Worm (Caenorhabditis elegans) whole organism, late embryonic: ENCODE measurements around the gene mltn-5.

Experiments
- C08G9.2 ChIP-seq: sonication (generic microtip); optimal IDR thresholded peaks from 2 replicates; lab custom pipeline; 2016; ENCODE audit warnings: mild to moderate bottlenecking, missing genetic modification characterization, moderate library complexity, missing compliant biosample characterization
- F13H6.1 ChIP-seq: sonication (generic microtip); optimal IDR thresholded peaks from 2 replicates; lab custom pipeline; 2016; ENCODE audit warnings: missing genetic modification characterization, missing compliant biosample characterization
- K09A11.1 ChIP-seq: sonication (generic microtip); optimal IDR thresholded peaks from 2 replicates; lab custom pipeline; 2017; ENCODE audit warnings: antibody characterized with exemption, mild to moderate bottlenecking, missing genetic modification characterization, missing compliant biosample characterization; ENCODE audit not compliant: insufficient read depth
- Y22D7AL.16 ChIP-seq: sonication (generic microtip); optimal IDR thresholded peaks from 2 replicates; lab custom pipeline; 2016; ENCODE audit warnings: missing genetic modification characterization, missing compliant biosample characterization
- ahr-1 ChIP-seq: sonication (generic microtip); optimal IDR thresholded peaks from 2 replicates; lab custom pipeline; 2016; ENCODE audit warnings: missing genetic modification characterization, missing compliant biosample characterization
- ama-1 ChIP-seq: fragments of 150-350 bp; optimal IDR thresholded peaks from 2 replicates; lab custom pipeline; 2014
- ceh-18 ChIP-seq: sonication (generic microtip); optimal IDR thresholded peaks from 2 replicates; lab custom pipeline; 2016; ENCODE audit warnings: missing genetic modification characterization, missing compliant biosample characterization
- ceh-2 ChIP-seq: sonication (generic microtip); optimal IDR thresholded peaks from 2 replicates; lab custom pipeline; 2016; ENCODE audit warnings: missing genotype, missing genetic modification characterization, missing compliant biosample characterization
- ceh-22 ChIP-seq: sonication (generic microtip); optimal IDR thresholded peaks from 2 replicates; lab custom pipeline; 2017; ENCODE audit warnings: missing biosample characterization, missing genetic modification characterization
- ceh-24 ChIP-seq: sonication (generic microtip); optimal IDR thresholded peaks from 2 replicates; lab custom pipeline; 2016; ENCODE audit warnings: mild to moderate bottlenecking, missing genetic modification characterization, missing compliant biosample characterization
- ceh-30 ChIP-seq: fragments of 150-350 bp; optimal IDR thresholded peaks from 2 replicates; lab custom pipeline; 2014; ENCODE audit warnings: missing biosample characterization, missing genetic modification characterization
- ceh-31 ChIP-seq: sonication (generic microtip); optimal IDR thresholded peaks from 2 replicates; lab custom pipeline; 2016; ENCODE audit warnings: missing genetic modification characterization, missing compliant biosample characterization
- ceh-34 ChIP-seq: sonication (generic microtip); optimal IDR thresholded peaks from 2 replicates; lab custom pipeline; 2016; ENCODE audit warnings: mild to moderate bottlenecking, missing genetic modification characterization, missing compliant biosample characterization
- ceh-48 ChIP-seq: sonication (generic microtip); optimal IDR thresholded peaks from 2 replicates; lab custom pipeline; 2016; ENCODE audit warnings: missing genetic modification characterization, inconsistent platforms, missing compliant biosample characterization
- dve-1 ChIP-seq: sonication (generic microtip); optimal IDR thresholded peaks from 2 replicates; lab custom pipeline; 2017; ENCODE audit warnings: antibody characterized with exemption, mild to moderate bottlenecking, missing genetic modification characterization, missing compliant biosample characterization
- elt-4 ChIP-seq: sonication (generic microtip); optimal IDR thresholded peaks from 2 replicates; lab custom pipeline; 2016; ENCODE audit warnings: missing genetic modification characterization, missing compliant biosample characterization
- ets-4 ChIP-seq: sonication (generic microtip); optimal IDR thresholded peaks from 2 replicates; lab custom pipeline; 2016; ENCODE audit warnings: missing genetic modification characterization, missing compliant biosample characterization
- eyg-1 ChIP-seq: sonication (generic microtip); optimal IDR thresholded peaks from 2 replicates; lab custom pipeline; 2016; ENCODE audit warnings: missing genotype, missing genetic modification characterization, missing compliant biosample characterization
- fkh-10 ChIP-seq: fragments of 150-350 bp; optimal IDR thresholded peaks from 2 replicates; lab custom pipeline; 2014; ENCODE audit warnings: missing biosample characterization, missing genetic modification reagents, missing genetic modification characterization
- gmeb-2 ChIP-seq: sonication (generic microtip); optimal IDR thresholded peaks from 2 replicates; lab custom pipeline; 2016; ENCODE audit warnings: missing genetic modification characterization, inconsistent platforms, missing compliant biosample characterization
- hlh-13 ChIP-seq: fragments of 200-800 bp; sonication (Bioruptor generic); optimal IDR thresholded peaks from 2 replicates; lab custom pipeline; 2018; ENCODE audit warnings: mild to moderate bottlenecking, missing genetic modification characterization, missing compliant biosample characterization
- hlh-6 ChIP-seq: sonication (generic microtip); optimal IDR thresholded peaks from 2 replicates; lab custom pipeline; 2016; ENCODE audit warnings: missing genotype, missing genetic modification characterization, missing compliant biosample characterization
- nfya-1 ChIP-seq: sonication (generic microtip); optimal IDR thresholded peaks from 2 replicates; lab custom pipeline; 2017; ENCODE audit warnings: missing genetic modification characterization, mild to moderate bottlenecking, missing compliant biosample characterization, antibody characterized with exemption, moderate library complexity
- nhr-11 ChIP-seq: fragments of 150-350 bp; optimal IDR thresholded peaks from 2 replicates; lab custom pipeline; 2014; ENCODE audit warnings: missing biosample characterization, missing genetic modification characterization
- nhr-232 ChIP-seq: sonication (generic microtip); optimal IDR thresholded peaks from 2 replicates; lab custom pipeline; 2016; ENCODE audit warnings: missing genetic modification characterization, missing compliant biosample characterization
- pag-3 ChIP-seq: sonication (generic microtip); optimal IDR thresholded peaks from 2 replicates; lab custom pipeline; 2016; ENCODE audit warnings: missing compliant biosample characterization, missing genetic modification characterization, borderline replicate concordance
- pat-9 ChIP-seq: fragments of 200-800 bp; sonication (Bioruptor generic); optimal IDR thresholded peaks from 2 replicates; lab custom pipeline; 2018; ENCODE audit warnings: mild to moderate bottlenecking, missing genetic modification characterization, moderate library complexity, missing compliant biosample characterization
- pha-2 ChIP-seq: sonication (generic microtip); optimal IDR thresholded peaks from 2 replicates; lab custom pipeline; 2017; ENCODE audit warnings: mild to moderate bottlenecking, missing genetic modification characterization, missing compliant biosample characterization
- pha-4 ChIP-seq: fragments of 150-350 bp; optimal IDR thresholded peaks from 2 replicates; lab custom pipeline; 2018; ENCODE audit warnings: missing biosample characterization, missing genetic modification reagents, missing genetic modification characterization
- pqm-1 ChIP-seq: sonication (generic microtip); optimal IDR thresholded peaks from 2 replicates; lab custom pipeline; 2016; ENCODE audit warnings: missing genetic modification characterization, missing compliant biosample characterization
- ref-2 ChIP-seq: sonication (generic microtip); optimal IDR thresholded peaks from 2 replicates; lab custom pipeline; 2016; ENCODE audit warnings: missing genetic modification characterization, missing compliant biosample characterization
- rnt-1 ChIP-seq: sonication (generic microtip); optimal IDR thresholded peaks from 2 replicates; lab custom pipeline; 2016; ENCODE audit warnings: missing genetic modification characterization, missing compliant biosample characterization
- sox-4 ChIP-seq: sonication (generic microtip); optimal IDR thresholded peaks from 2 replicates; lab custom pipeline; 2017; ENCODE audit warnings: mild to moderate bottlenecking, missing genetic modification characterization, inconsistent platforms, missing compliant biosample characterization
- tbx-2 ChIP-seq: sonication (generic microtip); optimal IDR thresholded peaks from 2 replicates; lab custom pipeline; 2016; ENCODE audit warnings: missing genetic modification characterization, missing compliant biosample characterization
- tbx-7 ChIP-seq: sonication (generic microtip); optimal IDR thresholded peaks from 2 replicates; lab custom pipeline; 2016; ENCODE audit warnings: missing genotype, missing genetic modification characterization, missing compliant biosample characterization
- unc-3 ChIP-seq, 2 experiments: fragments of 200-800 bp in 1 of 2; sonication (Bioruptor generic) in 1 of 2; sonication (generic microtip) in 1 of 2; conservative IDR thresholded peaks in 1 of 2; optimal IDR thresholded peaks in 1 of 2; 2 replicates each; pipeline versions ENCODE4 v1.3.6 to Lab custom; 2016 to 2022; ENCODE audit warnings: missing compliant biosample characterization in 2 of 2, missing genetic modification characterization in 2 of 2, missing genetic modification reagents in 1 of 2
- unc-42 ChIP-seq: sonication (generic microtip); optimal IDR thresholded peaks from 2 replicates; lab custom pipeline; 2016; ENCODE audit warnings: missing genotype, missing genetic modification characterization, missing compliant biosample characterization
- unc-86 ChIP-seq: sonication (generic microtip); optimal IDR thresholded peaks from 2 replicates; lab custom pipeline; 2016; ENCODE audit warnings: missing genetic modification characterization, missing compliant biosample characterization
- zip-5 ChIP-seq: sonication (generic microtip); optimal IDR thresholded peaks from 2 replicates; lab custom pipeline; 2016; ENCODE audit warnings: missing genetic modification characterization, missing compliant biosample characterization
- ztf-16 ChIP-seq: sonication (generic microtip); optimal IDR thresholded peaks from 2 replicates; lab custom pipeline; 2017; ENCODE audit warnings: missing genetic modification characterization, missing compliant biosample characterization

Gene mltn-5

ce11 chrII:13896279-13896774, 28.7 kb upstream of the mltn-5 start:
- TF ChIP-seq Y22D7AL.16 (tag; lab: Kevin White, UChicago): no peak
- no peak for TF ChIP-seq hlh-13 (GFP tag; lab: Kevin White, UChicago)
- TF ChIP-seq ets-4: no peak
- TF ChIP-seq elt-4 (tag; lab: Kevin White, UChicago): peak; percentile 84
- TF ChIP-seq pha-4 (tag; lab: Kevin White, UChicago): no peak
- no peak for TF ChIP-seq tbx-7 (tag; lab: Kevin White, UChicago)
- TF ChIP-seq ceh-30 (tag; lab: Kevin White, UChicago): no peak

ce11 chrII:13899777-13900176, 25.2 kb upstream of the mltn-5 start:
- TF ChIP-seq ceh-48 (peak; percentile 20), nhr-232 (no peak)

- TF ChIP-seq ceh-22 (tag; lab: Kevin White, UChicago): no peak
- no peak for TF ChIP-seq pat-9
- TF ChIP-seq ref-2 (tag; lab: Kevin White, UChicago): no peak
- TF ChIP-seq hlh-6: no peak
- no peak for TF ChIP-seq pha-2 (tag; lab: Kevin White, UChicago)
- no peak for TF ChIP-seq eyg-1 (tag; lab: Kevin White, UChicago)
- no peak for TF ChIP-seq tbx-7 (tag; lab: Kevin White, UChicago)
- no peak for TF ChIP-seq gmeb-2
- TF ChIP-seq ceh-24 (tag; lab: Kevin White, UChicago): no peak
- TF ChIP-seq ceh-18 (tag; lab: Kevin White, UChicago): no peak
- TF ChIP-seq ceh-31 (tag; lab: Kevin White, UChicago): no peak
- no peak for TF ChIP-seq pha-4 (tag; lab: Kevin White, UChicago)
- TF ChIP-seq ztf-16 (tag; lab: Kevin White, UChicago): no peak
Observed at ce11 chrII:13902014-13902413, 23.0 kb upstream of the mltn-5 start, which contains the start of gene W02B8.1. W02B8.1 (minus strand) TSS chrII:13902114.

- TF ChIP-seq ceh-2 (tag; lab: Kevin White, UChicago) (no peak), ceh-34 (peak; percentile 25)
Observed at ce11 chrII:13903482-13903881, 21.5 kb upstream of the mltn-5 start.

ce11 chrII:13905556-13905955, 19.5 kb upstream of the mltn-5 start:
- TF ChIP-seq dve-1 (tag; lab: Kevin White, UChicago): peak; percentile 8

ce11 chrII:13907615-13908014, 17.4 kb upstream of the mltn-5 start:
- TF ChIP-seq nfya-1: peak; percentile 55
- no peak for TF ChIP-seq ama-1 (lab: Kevin White, UChicago)

- TF ChIP-seq F13H6.1 (tag; lab: Kevin White, UChicago) (no peak), elt-4 (tag; lab: Kevin White, UChicago) (no peak), sox-4 (tag; lab: Kevin White, UChicago) (peak; percentile 6), nhr-232 (no peak), zip-5 (tag; lab: Kevin White, UChicago) (no peak), rnt-1 (tag; lab: Kevin White, UChicago) (peak; percentile 55), pag-3 (tag; lab: Kevin White, UChicago) (no peak), ahr-1 (no peak), pha-4 (tag; lab: Kevin White, UChicago) (no peak), nhr-11 (tag; lab: Kevin White, UChicago) (no peak), unc-42 (tag; lab: Kevin White, UChicago) (peak; percentile 69), tbx-2 (tag; lab: Kevin White, UChicago) (peak; percentile 52), hlh-13 (GFP tag; lab: Kevin White, UChicago) (no peak), C08G9.2 (no peak), eyg-1 (tag; lab: Kevin White, UChicago) (no peak), unc-86 (tag; lab: Kevin White, UChicago) (no peak), unc-3 (GFP tag; conservative IDR thresholded peaks at IDR 0.05; lab: Robert Waterston, UW) (0 out of 2 replicates have a peak, but pooled peaks have one; percentile 47), unc-3 (tag; optimal IDR thresholded peaks at IDR 0.05; lab: Kevin White, UChicago) (no peak), ets-4 (no peak), ceh-18 (tag; lab: Kevin White, UChicago) (peak; percentile 65), fkh-10 (GFP tag; lab: Kevin White, UChicago) (no peak), ceh-24 (tag; lab: Kevin White, UChicago) (no peak), ceh-31 (tag; lab: Kevin White, UChicago) (peak; percentile 65), K09A11.1 (no peak), pqm-1 (tag; lab: Kevin White, UChicago) (no peak), ref-2 (tag; lab: Kevin White, UChicago) (peak; percentile 57), Y22D7AL.16 (tag; lab: Kevin White, UChicago) (no peak)
Observed at ce11 chrII:13908592-13908991, 16.4 kb upstream of the mltn-5 start, which contains the start of gene citk-1. citk-1 (plus strand) TSS chrII:13908914.
